Fruit fly (Drosophila melanogaster): ENCODE results near the gene Ptip.

DNA sequence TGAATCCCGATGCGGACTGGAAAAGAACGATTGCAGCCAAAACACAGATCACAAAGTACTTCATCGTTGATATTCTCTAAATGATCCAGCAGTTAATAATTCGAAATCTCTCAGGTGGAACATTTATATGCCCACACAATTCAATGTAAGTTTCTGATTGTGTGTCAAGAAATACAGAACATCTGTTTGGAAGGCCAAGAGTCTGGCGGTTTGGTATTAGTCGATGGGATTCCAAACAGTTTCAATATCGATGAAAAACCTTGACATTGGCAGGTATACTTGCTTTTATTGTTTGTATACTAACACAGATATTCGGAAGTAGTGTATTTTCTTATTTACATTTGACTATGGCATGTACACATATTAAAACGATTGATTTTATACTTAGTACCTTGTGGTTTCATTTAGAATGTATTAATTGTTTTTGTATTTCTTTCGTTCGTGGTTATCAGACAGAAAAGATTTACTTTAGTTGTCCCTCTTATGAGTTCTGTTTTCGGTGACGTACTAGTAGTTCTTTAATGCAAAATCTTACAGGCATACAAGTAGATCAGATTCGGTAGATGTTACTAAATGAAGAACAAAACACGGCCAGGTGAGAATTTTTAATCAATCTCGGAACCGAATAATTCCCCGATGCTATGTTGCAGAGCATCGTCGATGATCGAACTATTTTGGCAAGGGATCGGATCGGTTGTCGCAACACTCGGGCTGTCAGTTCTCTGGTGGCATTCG is 55.4 kb downstream of the Ptip start, which contains the start of the genes CG13738 and Hsc70-1:
- TF ChIP-seq CkIIα-i1 (GFP tag; IDR thresholded peaks at IDR 0.05) (no peak), CG8281 (tag; optimal IDR thresholded peaks at IDR 0.05) (no peak), kay (GFP tag; optimal IDR thresholded peaks at IDR 0.05) (no peak), MTF-1 (GFP tag; optimal IDR thresholded peaks at IDR 0.05; ENCODE audit: borderline replicate concordance) (no peak), Dek (tag; optimal IDR thresholded peaks at IDR 0.05) (no peak), BtbVII (GFP tag; optimal IDR thresholded peaks at IDR 0.05) (no peak), onecut (GFP tag; IDR thresholded peaks at IDR 0.05) (no peak), CG4730 (GFP tag; IDR thresholded peaks at IDR 0.05) (no peak), CG9437 (GFP tag; optimal IDR thresholded peaks at IDR 0.05) (no peak), hbn (GFP tag; IDR thresholded peaks at IDR 0.05; ENCODE audit: partially characterized antibody) (no peak), Oaz (GFP tag; IDR thresholded peaks at IDR 0.05) (no peak), NK7.1 (GFP tag; optimal IDR thresholded peaks at IDR 0.05) (no peak)
